Worm (Caenorhabditis elegans): Measurements from ENCODE around the gene Y53G8AM.8.

The Y53G8AM.8 gene

ce11 chrIII:3304554-3304953 is 26.0 kb upstream of the Y53G8AM.8 start:
- TF ChIP-seq unc-55 (GFP tag; optimal IDR thresholded peaks at IDR 0.05) (peak; percentile 55), sma-3 (GFP tag; optimal IDR thresholded peaks at IDR 0.05) (no peak), C34F6.9 (tag; optimal IDR thresholded peaks at IDR 0.05) (peak; percentile 46), lsy-2 (tag; optimal IDR thresholded peaks at IDR 0.05) (peak in 1 of 2 experiments; percentile 30)

ce11 chrIII:3297151-3297550 is 18.6 kb upstream of the Y53G8AM.8 start, which contains the start of gene Y53G8AR.5:
Y53G8AR.5 (plus strand) TSS chrIII:3297451.
- TF ChIP-seq sem-4 (tag; optimal IDR thresholded peaks at IDR 0.05) (no peak), lsy-2 (tag; optimal IDR thresholded peaks at IDR 0.05) (no peak), nhr-6 (tag; optimal IDR thresholded peaks at IDR 0.05) (no peak), mdl-1 (tag; optimal IDR thresholded peaks at IDR 0.05) (no peak), ceh-82 (tag; optimal IDR thresholded peaks at IDR 0.05) (no peak), sma-3 (GFP tag; optimal IDR thresholded peaks at IDR 0.05) (no peak), gmeb-1 (tag; optimal IDR thresholded peaks at IDR 0.05) (no peak), unc-62 (GFP tag; optimal IDR thresholded peaks at IDR 0.05) (no peak), nhr-12 (tag; optimal IDR thresholded peaks at IDR 0.05) (no peak), C34F6.9 (tag; optimal IDR thresholded peaks at IDR 0.05) (no peak), sma-9 (GFP tag; optimal IDR thresholded peaks at IDR 0.05) (no peak), sma-9 (tag; optimal IDR thresholded peaks at IDR 0.05) (no peak), fos-1 (tag; optimal IDR thresholded peaks at IDR 0.05) (no peak), unc-55 (GFP tag; optimal IDR thresholded peaks at IDR 0.05) (no peak)

- TF ChIP-seq C34F6.9 (tag; optimal IDR thresholded peaks at IDR 0.05) (peak; percentile 48), lin-13 (GFP tag; optimal IDR thresholded peaks at IDR 0.05) (peak; percentile 34), lsy-2 (tag; optimal IDR thresholded peaks at IDR 0.05) (peak; percentile 4 to 57), unc-55 (GFP tag; optimal IDR thresholded peaks at IDR 0.05) (peak; percentile 32), gmeb-1 (tag; optimal IDR thresholded peaks at IDR 0.05) (peak; percentile 52), nhr-23 (tag; optimal IDR thresholded peaks at IDR 0.05) (no peak)
Observed at ce11 chrIII:3294283-3294793, 15.8 kb upstream of the Y53G8AM.8 start, which contains the start of the genes Y53G8AR.8 and Y53G8AR.6. Y53G8AR.8 (minus strand) TSS chrIII:3294330. Y53G8AR.6 (plus strand) TSS chrIII:3294743.

DNA sequence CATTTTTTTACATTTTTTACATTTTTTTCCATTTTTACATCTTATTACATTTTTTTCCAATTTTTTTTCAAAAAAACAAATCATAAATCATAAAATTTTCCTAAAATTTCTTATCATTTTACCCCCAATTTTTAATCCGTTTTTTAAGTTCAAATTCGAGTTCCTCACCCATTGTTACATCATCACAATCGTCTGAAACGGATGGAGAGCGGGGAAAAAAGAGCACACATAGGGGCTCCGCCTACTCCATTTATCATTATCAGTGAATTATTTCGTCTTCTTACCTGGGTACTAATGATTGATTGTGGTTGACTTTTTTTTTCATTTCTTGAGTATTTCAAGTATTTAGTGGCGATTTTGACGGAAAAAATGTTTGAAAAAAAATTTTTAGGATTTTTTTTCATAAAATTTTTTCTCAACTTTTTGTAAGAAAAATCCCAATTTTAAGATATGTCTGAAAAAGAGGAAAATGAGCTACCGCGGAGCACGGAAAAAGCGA is 3.4 kb upstream of the Y53G8AM.8 start, which contains the start of gene mfsd-8:
Gene mfsd-8 (plus strand): TSS at position 449 of the 499 bp plus-strand sequence.
- TF ChIP-seq crh-2 (tag; optimal IDR thresholded peaks at IDR 0.05), result peak; percentile 3
- TF ChIP-seq dmd-4 (tag; optimal IDR thresholded peaks at IDR 0.05), result no peak
- TF ChIP-seq nhr-237 (tag; optimal IDR thresholded peaks at IDR 0.05), result no peak
- peak; percentile 82 for TF ChIP-seq fos-1 (tag; optimal IDR thresholded peaks at IDR 0.05)
- no peak for TF ChIP-seq nhr-21 (tag; optimal IDR thresholded peaks at IDR 0.05)

DNA sequence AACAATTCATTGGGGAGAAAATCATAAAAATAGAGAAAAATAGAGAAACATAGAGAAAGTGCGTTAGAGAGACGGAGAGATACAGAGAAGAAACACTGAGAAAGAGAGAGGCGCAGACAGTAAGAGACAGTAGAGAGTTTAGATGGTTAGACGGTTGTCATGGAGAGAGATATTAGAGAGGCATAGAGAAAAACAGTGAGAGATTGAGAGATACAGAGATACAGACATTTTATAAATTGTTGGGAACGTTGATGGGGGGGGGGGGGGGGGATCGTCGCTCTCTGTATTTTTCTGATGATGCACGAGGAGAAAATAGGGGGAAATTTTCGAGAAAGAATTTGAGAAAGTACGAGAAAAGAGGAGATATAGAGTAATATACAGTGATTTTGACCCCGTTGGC is 794 bp upstream of the Y53G8AM.8 start:
- TF ChIP-seq nhr-6 (tag; optimal IDR thresholded peaks at IDR 0.05), result peak; percentile 76
- TF ChIP-seq elt-3 (tag; optimal IDR thresholded peaks at IDR 0.05), result no peak
- TF ChIP-seq C34F6.9 (tag; optimal IDR thresholded peaks at IDR 0.05), result peak; percentile 92
- TF ChIP-seq egl-27 (tag; optimal IDR thresholded peaks at IDR 0.05), result peak; percentile 42
- peak; percentile 58 for TF ChIP-seq nhr-21 (tag; optimal IDR thresholded peaks at IDR 0.05)
- peak; percentile 67 for TF ChIP-seq unc-55 (GFP tag; optimal IDR thresholded peaks at IDR 0.05)
- TF ChIP-seq fos-1 (tag; optimal IDR thresholded peaks at IDR 0.05), result peak; percentile 47
- TF ChIP-seq unc-62 (GFP tag; optimal IDR thresholded peaks at IDR 0.05), result no peak
- peak; percentile 65 for TF ChIP-seq mab-5 (tag; optimal IDR thresholded peaks at IDR 0.05)
- peak; percentile 50 for TF ChIP-seq nhr-237 (tag; optimal IDR thresholded peaks at IDR 0.05)
- TF ChIP-seq alr-1 (tag; optimal IDR thresholded peaks at IDR 0.05), result no peak
- TF ChIP-seq lsy-2 (tag; optimal IDR thresholded peaks at IDR 0.05), result peak; percentile 73 to 89
- no peak for TF ChIP-seq ceh-82 (tag; optimal IDR thresholded peaks at IDR 0.05)
- TF ChIP-seq skn-1 (tag; optimal IDR thresholded peaks at IDR 0.05), result no peak
- peak; percentile 55 for TF ChIP-seq ztf-4 (tag; optimal IDR thresholded peaks at IDR 0.05)
- TF ChIP-seq sem-4 (tag; optimal IDR thresholded peaks at IDR 0.05), result peak; percentile 83
- TF ChIP-seq nhr-25 (tag; optimal IDR thresholded peaks at IDR 0.05), result peak; percentile 94
- TF ChIP-seq lin-39 (tag; optimal IDR thresholded peaks at IDR 0.05), result no peak
- TF ChIP-seq crh-2 (tag; optimal IDR thresholded peaks at IDR 0.05), result peak; percentile 69
- peak; percentile 6 for TF ChIP-seq snpc-4 (tag; optimal IDR thresholded peaks at IDR 0.05)
- TF ChIP-seq dmd-4 (tag; optimal IDR thresholded peaks at IDR 0.05), result no peak
- TF ChIP-seq blmp-1 (tag; optimal IDR thresholded peaks at IDR 0.05; ENCODE audit: insufficient read depth), result peak; percentile 49
- no peak for TF ChIP-seq ztf-11 (tag; optimal IDR thresholded peaks at IDR 0.05)
- TF ChIP-seq lin-13 (GFP tag; optimal IDR thresholded peaks at IDR 0.05), result peak; percentile 76
- peak; percentile 83 for TF ChIP-seq F13H6.1 (tag; optimal IDR thresholded peaks at IDR 0.05)
- TF ChIP-seq sma-3 (GFP tag; optimal IDR thresholded peaks at IDR 0.05), result peak; percentile 88
- TF ChIP-seq peb-1 (tag; optimal IDR thresholded peaks at IDR 0.05), result no peak
- peak; percentile 94 for TF ChIP-seq sma-9 (GFP tag; optimal IDR thresholded peaks at IDR 0.05)
- TF ChIP-seq sma-9 (tag; optimal IDR thresholded peaks at IDR 0.05), result no peak
- TF ChIP-seq gmeb-1 (tag; optimal IDR thresholded peaks at IDR 0.05), result peak; percentile 85

Measured in whole organism, L2 larva.